Worm (Caenorhabditis elegans): Measurements from ENCODE around the gene C44C11.6.

DNA sequence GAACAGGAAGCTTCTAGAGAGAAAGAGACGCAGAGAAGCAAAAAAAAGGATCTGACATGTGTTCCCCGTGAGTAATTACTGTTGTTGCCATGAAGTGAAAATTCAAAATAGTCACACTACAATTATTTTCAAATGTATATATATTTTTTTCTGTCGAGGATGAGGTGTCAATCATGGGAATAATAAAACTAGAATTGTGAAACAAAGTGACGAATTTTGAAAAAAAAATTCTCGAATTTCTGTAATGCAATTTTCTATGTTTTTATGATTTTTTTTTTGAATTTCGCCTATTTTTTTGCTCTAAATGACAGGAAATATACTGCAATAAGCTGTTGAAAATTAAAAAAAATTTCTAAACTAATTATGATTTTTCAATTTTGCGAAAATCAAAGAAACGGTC, 8.5 kb downstream of the C44C11.6 start:
- TF ChIP-seq pax-1 (tag; optimal IDR thresholded peaks at IDR 0.05) (no peak), unc-42 (tag; optimal IDR thresholded peaks at IDR 0.05) (no peak), ama-1 (optimal IDR thresholded peaks at IDR 0.05) (no peak), ttx-3 (tag; optimal IDR thresholded peaks at IDR 0.05) (no peak)

Measured in whole organism, late embryonic.